Worm (Caenorhabditis elegans) whole organism, young adult: ENCODE results near the gene T19C4.1.
A peak's percentile ranks its signal among the peaks of the same experiment; 100 is the strongest.

Source experiments
- B0035.1 ChIP-seq: sonication (generic microtip); optimal IDR thresholded peaks from 2 replicates; lab custom pipeline; 2016; ENCODE audit warnings: missing genetic modification characterization, mild to moderate bottlenecking, missing compliant biosample characterization, missing genotype, missing genetic modification reagents
- B0336.3 ChIP-seq: fragments of 200-800 bp; sonication (Bioruptor generic); IDR thresholded peaks from 2 replicates; pipeline ENCODE4 v1.3.6; 2022; ENCODE audit warnings: missing genetic modification characterization, missing compliant biosample characterization
- C06A6.2 ChIP-seq: fragments of 200-800 bp; sonication (Bioruptor generic); conservative IDR thresholded peaks from 2 replicates; pipeline ENCODE4 v1.3.6; 2022; ENCODE audit warnings: missing genetic modification characterization, missing compliant biosample characterization
- F22D6.2 ChIP-seq: sonication (generic microtip); optimal IDR thresholded peaks from 2 replicates; lab custom pipeline; 2016; ENCODE audit warnings: mild to moderate bottlenecking, missing genetic modification characterization, missing compliant biosample characterization
- F23B12.7 ChIP-seq: sonication (generic microtip); optimal IDR thresholded peaks from 2 replicates; lab custom pipeline; 2017; ENCODE audit warnings: missing genetic modification characterization, mild to moderate bottlenecking, missing compliant biosample characterization, antibody characterized with exemption, moderate library complexity; ENCODE audit not compliant: insufficient read depth
- F33H1.4 ChIP-seq: fragments of 200-800 bp; sonication (Bioruptor generic); IDR thresholded peaks from 2 replicates; pipeline ENCODE4 v1.3.6; 2022; ENCODE audit warnings: missing genetic modification reagents, missing genetic modification characterization, missing compliant biosample characterization
- F49E8.2 ChIP-seq: sonication (generic microtip); optimal IDR thresholded peaks from 3 replicates; lab custom pipeline; 2017; ENCODE audit warnings: missing genetic modification characterization, mild to moderate bottlenecking, missing compliant biosample characterization, antibody characterized with exemption, moderate library complexity; ENCODE audit not compliant: insufficient read depth
- F52B5.7 ChIP-seq: sonication (generic microtip); optimal IDR thresholded peaks from 2 replicates; lab custom pipeline; 2016; ENCODE audit warnings: mild to moderate bottlenecking, missing genetic modification characterization, missing compliant biosample characterization
- T07F8.4 ChIP-seq: sonication (generic microtip); optimal IDR thresholded peaks from 2 replicates; lab custom pipeline; 2016; ENCODE audit warnings: mild to moderate bottlenecking, missing genetic modification characterization, moderate library complexity, missing compliant biosample characterization
- T26A5.8 ChIP-seq: sonication (generic microtip); optimal IDR thresholded peaks from 2 replicates; lab custom pipeline; 2016; ENCODE audit warnings: missing genetic modification characterization, missing compliant biosample characterization
- Y53G8AR.9 ChIP-seq: fragments of 200-800 bp; sonication (Bioruptor generic); conservative IDR thresholded peaks from 2 replicates; pipeline ENCODE4 v1.3.6; 2022; ENCODE audit warnings: missing genetic modification reagents, missing genetic modification characterization, missing compliant biosample characterization
- Y79H2A.3 ChIP-seq: fragments of 200-800 bp; sonication (Bioruptor generic); conservative IDR thresholded peaks from 2 replicates; pipeline ENCODE4 v1.3.6; 2022; ENCODE audit warnings: missing genetic modification reagents, missing genetic modification characterization, missing compliant biosample characterization
- akir-1 ChIP-seq: fragments of 200-800 bp; sonication (Bioruptor generic); optimal IDR thresholded peaks from 2 replicates; lab custom pipeline; 2018; ENCODE audit warnings: mild to moderate bottlenecking, missing genetic modification characterization, moderate library complexity, missing compliant biosample characterization
- athp-1 ChIP-seq: sonication (generic microtip); optimal IDR thresholded peaks from 2 replicates; lab custom pipeline; 2017; ENCODE audit warnings: mild to moderate bottlenecking, missing genetic modification characterization, missing compliant biosample characterization
- attf-5 ChIP-seq: fragments of 200-800 bp; sonication (Bioruptor generic); optimal IDR thresholded peaks from 2 replicates; lab custom pipeline; 2018; ENCODE audit warnings: mild to moderate bottlenecking, missing genetic modification characterization, missing compliant biosample characterization
- bed-1 ChIP-seq: fragments of 200-800 bp; sonication (Bioruptor generic); IDR thresholded peaks from 2 replicates; pipeline ENCODE4 v1.3.6; 2022; ENCODE audit warnings: missing genetic modification reagents, missing genetic modification characterization, missing compliant biosample characterization
- ceh-40 ChIP-seq: fragments of 200-800 bp; sonication (Bioruptor generic); IDR thresholded peaks from 2 replicates; pipeline ENCODE4 v1.3.6; 2022; ENCODE audit warnings: missing genetic modification characterization, missing compliant biosample characterization
- ceh-91 ChIP-seq: fragments of 200-800 bp; sonication (Bioruptor generic); IDR thresholded peaks from 2 replicates; pipeline ENCODE4 v1.3.6; 2022; ENCODE audit warnings: missing genetic modification reagents, missing genetic modification characterization, missing compliant biosample characterization
- dpl-1 ChIP-seq: fragments of 150-350 bp; optimal IDR thresholded peaks from 2 replicates; lab custom pipeline; 2014; ENCODE audit warnings: missing biosample characterization, missing genetic modification reagents, missing genetic modification characterization
- egl-18 ChIP-seq: fragments of 200-800 bp; sonication (Bioruptor generic); IDR thresholded peaks from 2 replicates; pipeline ENCODE4 v1.3.6; 2022; ENCODE audit warnings: missing genetic modification reagents, missing genetic modification characterization, missing compliant biosample characterization
- ekl-4 ChIP-seq: fragments of 200-800 bp; sonication (Bioruptor generic); IDR thresholded peaks from 2 replicates; pipeline ENCODE4 v1.3.6; 2022; ENCODE audit warnings: missing genetic modification reagents, missing genetic modification characterization, missing compliant biosample characterization
- fkh-3 ChIP-seq: sonication (generic microtip); optimal IDR thresholded peaks from 2 replicates; lab custom pipeline; 2016; ENCODE audit warnings: mild to moderate bottlenecking, missing genetic modification characterization, missing compliant biosample characterization
- him-1 ChIP-seq: sonication (generic microtip); optimal IDR thresholded peaks from 2 replicates; lab custom pipeline; 2016; ENCODE audit warnings: missing genotype, missing genetic modification reagents, missing genetic modification characterization, missing compliant biosample characterization
- hlh-26 ChIP-seq: fragments of 200-800 bp; sonication (Bioruptor generic); conservative IDR thresholded peaks from 2 replicates; pipeline ENCODE4 v1.3.6; 2022; ENCODE audit warnings: missing genetic modification reagents, missing genetic modification characterization, missing compliant biosample characterization
- hmg-20 ChIP-seq: fragments of 200-800 bp; sonication (Bioruptor generic); IDR thresholded peaks from 2 replicates; pipeline ENCODE4 v1.3.6; 2022; ENCODE audit warnings: missing genetic modification reagents, missing genetic modification characterization, missing compliant biosample characterization
- let-607 ChIP-seq, 2 experiments: fragments of 200-800 bp in 1 of 2; sonication (Bioruptor generic) in 1 of 2; sonication (generic microtip) in 1 of 2; optimal IDR thresholded peaks; 2 replicates each; lab custom pipeline; 2016 to 2018; ENCODE audit warnings: mild to moderate bottlenecking in 2 of 2, missing compliant biosample characterization in 2 of 2, missing genetic modification characterization in 2 of 2, moderate library complexity in 2 of 2, missing genotype in 1 of 2
- lin-35 ChIP-seq, 3 experiments: fragments of 150-350 bp in 2 of 3; sonication (generic microtip) in 1 of 3; optimal IDR thresholded peaks; 2 replicates each; lab custom pipeline; 2014 to 2018; ENCODE audit warnings: missing biosample characterization in 3 of 3, missing genetic modification characterization in 3 of 3, missing genetic modification reagents in 3 of 3
- lsy-27 ChIP-seq: sonication (generic microtip); optimal IDR thresholded peaks from 2 replicates; lab custom pipeline; 2017; ENCODE audit warnings: missing genetic modification characterization, mild to moderate bottlenecking, missing compliant biosample characterization, antibody characterized with exemption, missing genotype, borderline replicate concordance; ENCODE audit not compliant: insufficient read depth
- madf-10 ChIP-seq: sonication (generic microtip); optimal IDR thresholded peaks from 2 replicates; lab custom pipeline; 2016; ENCODE audit warnings: mild to moderate bottlenecking, missing genetic modification characterization, missing compliant biosample characterization
- madf-3 ChIP-seq: fragments of 200-800 bp; sonication (Bioruptor generic); IDR thresholded peaks from 2 replicates; pipeline ENCODE4 v1.3.6; 2022; ENCODE audit warnings: missing genetic modification reagents, missing genetic modification characterization, missing compliant biosample characterization
- madf-6 ChIP-seq: fragments of 200-800 bp; sonication (Bioruptor generic); IDR thresholded peaks from 2 replicates; pipeline ENCODE4 v1.3.6; 2022; ENCODE audit warnings: missing genetic modification reagents, missing genetic modification characterization, missing compliant biosample characterization
- mcd-1 ChIP-seq: fragments of 200-800 bp; sonication (Bioruptor generic); IDR thresholded peaks from 2 replicates; pipeline ENCODE4 v1.3.6; 2022; ENCODE audit warnings: missing genetic modification reagents, missing genetic modification characterization, missing compliant biosample characterization
- nhr-80 ChIP-seq: sonication (generic microtip); optimal IDR thresholded peaks from 2 replicates; lab custom pipeline; 2016; ENCODE audit warnings: missing genetic modification characterization, missing compliant biosample characterization
- pbrm-1 ChIP-seq: fragments of 200-800 bp; sonication (Bioruptor generic); IDR thresholded peaks from 2 replicates; pipeline ENCODE4 v1.3.6; 2022; ENCODE audit warnings: missing genetic modification reagents, missing genetic modification characterization, missing compliant biosample characterization
- rcor-1 ChIP-seq: fragments of 200-800 bp; sonication (Bioruptor generic); IDR thresholded peaks from 2 replicates; pipeline ENCODE4 v1.3.6; 2022; ENCODE audit warnings: missing genetic modification reagents, missing genetic modification characterization, missing compliant biosample characterization
- rec-8 ChIP-seq, 2 experiments: sonication (generic microtip); optimal IDR thresholded peaks; 2 replicates each; lab custom pipeline; 2016; ENCODE audit warnings: mild to moderate bottlenecking in 2 of 2, missing genetic modification characterization in 2 of 2, missing genetic modification reagents in 2 of 2, missing genotype in 2 of 2, missing biosample characterization in 1 of 2, missing compliant biosample characterization in 1 of 2, moderate library complexity in 1 of 2
- repo-1 ChIP-seq: sonication (generic microtip); optimal IDR thresholded peaks from 2 replicates; lab custom pipeline; 2017; ENCODE audit warnings: mild to moderate bottlenecking, missing genetic modification characterization, missing compliant biosample characterization
- snpc-1.3 ChIP-seq: sonication (generic microtip); optimal IDR thresholded peaks from 2 replicates; lab custom pipeline; 2017; ENCODE audit warnings: missing genetic modification characterization, mild to moderate bottlenecking, missing compliant biosample characterization, antibody characterized with exemption, moderate library complexity, missing genotype, missing genetic modification reagents; ENCODE audit not compliant: insufficient read depth
- snpc-3.4 ChIP-seq: sonication (generic microtip); optimal IDR thresholded peaks from 2 replicates; lab custom pipeline; 2017; ENCODE audit warnings: missing genetic modification characterization, mild to moderate bottlenecking, missing compliant biosample characterization, antibody characterized with exemption, moderate library complexity, missing genotype, missing genetic modification reagents
- snpc-4 ChIP-seq, 5 experiments: fragments of 150-350 bp in 1 of 5; sonication (generic microtip) in 4 of 5; optimal IDR thresholded peaks; 2 replicates each; lab custom pipeline; 2014 to 2018; ENCODE audit warnings: missing genetic modification characterization in 5 of 5, missing biosample characterization in 3 of 5, antibody characterized with exemption in 2 of 5, mild to moderate bottlenecking in 2 of 5, missing compliant biosample characterization in 2 of 5, missing genotype in 2 of 5, moderate library complexity in 2 of 5, missing genetic modification reagents in 1 of 5
- sptf-2 ChIP-seq: fragments of 200-800 bp; sonication (Bioruptor generic); optimal IDR thresholded peaks from 2 replicates; lab custom pipeline; 2018; ENCODE audit warnings: mild to moderate bottlenecking, missing genetic modification characterization, missing compliant biosample characterization
- unc-130 ChIP-seq: sonication (generic microtip); optimal IDR thresholded peaks from 2 replicates; lab custom pipeline; 2016; ENCODE audit warnings: missing genetic modification reagents, missing genetic modification characterization, missing compliant biosample characterization
- ztf-3 ChIP-seq: fragments of 200-800 bp; sonication (Bioruptor generic); optimal IDR thresholded peaks from 2 replicates; lab custom pipeline; 2018; ENCODE audit warnings: mild to moderate bottlenecking, missing genetic modification characterization, missing compliant biosample characterization
- ztf-6 ChIP-seq: fragments of 200-800 bp; sonication (Bioruptor generic); IDR thresholded peaks from 2 replicates; pipeline ENCODE4 v1.3.6; 2022; ENCODE audit warnings: missing genetic modification reagents, missing genetic modification characterization, missing compliant biosample characterization

The T19C4.1 gene

ce11 chrV:11171906-11172305 lies 22.4 kb downstream of the T19C4.1 start, which contains the start of gene T19C4.5:
Gene T19C4.5 (plus strand): TSS chrV:11172213.
- TF ChIP-seq athp-1 (tag; lab: Kevin White, UChicago): no peak
- TF ChIP-seq Y79H2A.3: no peak
- TF ChIP-seq unc-130 (GFP tag; lab: Kevin White, UChicago): no peak
- TF ChIP-seq madf-10: no peak
- no peak for TF ChIP-seq T26A5.8 (tag; lab: Kevin White, UChicago)
- no peak for TF ChIP-seq rec-8 (tag; optimal IDR thresholded peaks at IDR 0.05; lab: Kevin White, UChicago)
- no peak for TF ChIP-seq pbrm-1
- TF ChIP-seq ztf-6 (GFP tag; lab: Robert Waterston, UW): no peak
- no peak for TF ChIP-seq akir-1 (GFP tag; lab: Kevin White, UChicago)
- no peak for TF ChIP-seq lsy-27 (tag; lab: Kevin White, UChicago)
- no peak for TF ChIP-seq rcor-1
- no peak for TF ChIP-seq Y53G8AR.9 (GFP tag; lab: Robert Waterston, UW)
- TF ChIP-seq C06A6.2 (GFP tag; lab: Robert Waterston, UW): no peak
- TF ChIP-seq egl-18: no peak
- no peak for TF ChIP-seq fkh-3 (tag; lab: Kevin White, UChicago)
- TF ChIP-seq F33H1.4: no peak

DNA sequence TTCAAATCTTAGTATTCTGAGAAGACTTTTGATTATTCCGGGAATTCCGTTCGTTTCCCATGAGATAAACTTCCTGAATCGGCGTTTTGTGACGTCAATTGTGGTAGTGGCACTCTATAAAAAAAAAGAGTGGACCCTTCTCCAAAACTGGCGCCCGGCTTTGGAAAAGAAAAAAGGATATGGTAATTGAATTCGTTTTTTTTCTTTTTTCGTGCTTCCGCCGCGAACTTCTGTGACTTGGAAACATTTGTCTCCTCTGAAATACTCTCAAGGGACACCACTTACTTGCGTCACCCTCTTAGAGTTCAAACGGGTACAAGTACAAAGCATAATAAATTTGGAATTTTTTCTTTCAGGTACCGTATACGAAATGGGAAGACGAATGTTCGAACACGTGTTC lies 23.2 kb downstream of the T19C4.1 start:
- no peak for TF ChIP-seq ceh-40 (GFP tag; lab: Robert Waterston, UW)
- TF ChIP-seq attf-5: no peak
- TF ChIP-seq T07F8.4: no peak
- no peak for TF ChIP-seq madf-6 (GFP tag; lab: Robert Waterston, UW)
- TF ChIP-seq F23B12.7 (tag; lab: Kevin White, UChicago): no peak
- TF ChIP-seq rec-8 (tag; optimal IDR thresholded peaks at IDR 0.05; lab: Kevin White, UChicago): no peak
- no peak for TF ChIP-seq madf-3 (GFP tag; lab: Robert Waterston, UW)
- TF ChIP-seq ekl-4: no peak
- no peak for TF ChIP-seq let-607 (tag; optimal IDR thresholded peaks at IDR 0.05; lab: Kevin White, UChicago)
- no peak for TF ChIP-seq lin-35 (GFP tag; optimal IDR thresholded peaks at IDR 0.05; lab: Kevin White, UChicago)
- TF ChIP-seq Y53G8AR.9 (GFP tag; lab: Robert Waterston, UW): no peak
- no peak for TF ChIP-seq F22D6.2 (tag; lab: Kevin White, UChicago)
- no peak for TF ChIP-seq hlh-26 (GFP tag; lab: Robert Waterston, UW)
- no peak for TF ChIP-seq repo-1
- no peak for TF ChIP-seq F49E8.2 (tag; lab: Kevin White, UChicago)
- TF ChIP-seq fkh-3 (tag; lab: Kevin White, UChicago): no peak
- TF ChIP-seq B0035.1: no peak

DNA sequence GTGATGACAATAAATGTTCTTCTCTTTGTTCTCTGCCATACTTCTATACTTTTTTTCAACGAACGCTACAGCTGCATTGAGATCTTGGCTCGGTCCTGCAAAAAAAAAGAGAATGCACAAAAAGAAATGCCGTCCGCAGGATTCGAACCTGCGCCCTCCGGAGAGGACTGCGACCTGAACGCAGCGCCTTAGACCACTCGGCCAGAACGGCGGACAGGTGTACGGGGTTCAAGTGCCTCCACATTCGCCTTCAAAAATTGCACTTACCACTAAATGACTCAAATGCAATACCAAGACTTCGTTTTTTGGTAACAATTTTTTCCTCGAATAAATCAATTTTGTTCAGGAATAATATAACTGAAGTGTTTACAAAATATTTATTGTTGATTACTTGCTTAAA lies 25.2 kb downstream of the T19C4.1 start:
- TF ChIP-seq nhr-80 (tag; lab: Kevin White, UChicago): no peak
- TF ChIP-seq snpc-3.4: peak; percentile 20
- TF ChIP-seq ztf-3 (GFP tag; lab: Kevin White, UChicago): no peak
- TF ChIP-seq lin-35 (GFP tag; optimal IDR thresholded peaks at IDR 0.05; lab: Kevin White, UChicago): no peak
- no peak for TF ChIP-seq F33H1.4
- TF ChIP-seq B0035.1: no peak
- no peak for TF ChIP-seq T07F8.4
- TF ChIP-seq snpc-4 (GFP tag; optimal IDR thresholded peaks at IDR 0.05; lab: Kevin White, UChicago): peak; percentile 76
- peak; percentile 90 to 98 (median 95) for TF ChIP-seq snpc-4 (tag; optimal IDR thresholded peaks at IDR 0.05; lab: Kevin White, UChicago)
- no peak for TF ChIP-seq dpl-1 (GFP tag; lab: Kevin White, UChicago)
- TF ChIP-seq F52B5.7 (tag; lab: Kevin White, UChicago): no peak
- TF ChIP-seq hmg-20 (GFP tag; lab: Robert Waterston, UW): peak; percentile 57
- no peak for TF ChIP-seq egl-18
- TF ChIP-seq snpc-1.3 (tag; lab: Kevin White, UChicago): no peak
- TF ChIP-seq madf-6 (GFP tag; lab: Robert Waterston, UW): peak; percentile 35
- TF ChIP-seq bed-1 (GFP tag; lab: Robert Waterston, UW): no peak
- TF ChIP-seq ceh-91: no peak
- peak; percentile 69 for TF ChIP-seq him-1
- TF ChIP-seq sptf-2 (GFP tag; lab: Kevin White, UChicago): no peak
- TF ChIP-seq mcd-1 (GFP tag; lab: Robert Waterston, UW): peak; percentile 49; the same call in 1 of the 2 replicates
- TF ChIP-seq B0336.3 (GFP tag; lab: Robert Waterston, UW): no peak
